1 fruit fly cellular context compared by ENCODE assay signal in the genomic region with DNA sequence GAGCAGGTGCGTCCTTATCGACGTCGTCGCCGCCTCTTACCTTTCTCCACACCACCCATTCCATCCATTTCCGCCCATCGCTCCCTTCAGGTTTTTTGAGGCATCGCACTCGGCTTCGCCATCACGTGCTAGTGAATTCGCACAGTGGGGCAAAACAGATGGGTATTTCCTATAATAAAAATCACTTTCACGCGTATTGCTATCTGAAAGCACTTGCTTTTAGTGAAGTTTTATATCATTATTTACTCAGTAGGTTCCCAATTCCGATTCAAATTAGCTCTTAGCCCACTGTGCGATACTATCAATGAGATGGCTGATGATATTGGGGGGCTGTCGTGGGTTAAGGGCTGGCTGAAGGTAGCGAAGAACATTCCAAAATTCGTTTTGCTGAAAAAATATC.
TF ChIP-seq lines count a peak whose summit lies in the region.

No protein-coding gene starts in this region.

TF ChIP-seq in whole organism, embryonic, 481 proteins besides CTCF, POLR2A, EP300 and RAD21 (continued from another document and continues in another):
- peak; percentile 75 for TF ChIP-seq CG6689 (GFP tag; IDR thresholded peaks at IDR 0.05; lab: Robert Waterston, UW)
- peak; percentile 78 for TF ChIP-seq CG32532 (GFP tag; IDR thresholded peaks at IDR 0.05; lab: Robert Waterston, UW)
- peak; percentile 69 for TF ChIP-seq Gug (GFP tag; IDR thresholded peaks at IDR 0.05; lab: Robert Waterston, UW)
- TF ChIP-seq seq (GFP tag; IDR thresholded peaks at IDR 0.05; lab: Robert Waterston, UW) = 0 out of 2 replicates have a peak, but pooled peaks have one; percentile 32
- TF ChIP-seq NC2α (GFP tag; optimal IDR thresholded peaks at IDR 0.05; lab: Kevin White, UChicago) = peak; percentile 9
- no peak for TF ChIP-seq CG7271 (tag; optimal IDR thresholded peaks at IDR 0.05; lab: Kevin White, UChicago)
- peak; percentile 60 for TF ChIP-seq NfI (GFP tag; optimal IDR thresholded peaks at IDR 0.05; lab: Kevin White, UChicago)
- no peak for TF ChIP-seq vnd (GFP tag; IDR thresholded peaks at IDR 0.05; lab: Robert Waterston, UW; ENCODE audit: partially characterized antibody)
- no peak for TF ChIP-seq sc (optimal IDR thresholded peaks at IDR 0.05; lab: Kevin White, UChicago)
- TF ChIP-seq sc (GFP tag; optimal IDR thresholded peaks at IDR 0.05; lab: Kevin White, UChicago) = no peak
- no peak for TF ChIP-seq CG12236 (GFP tag; optimal IDR thresholded peaks at IDR 0.05; lab: Kevin White, UChicago)
- TF ChIP-seq Lpt (GFP tag; optimal IDR thresholded peaks at IDR 0.05; lab: Kevin White, UChicago) = no peak
- no peak for TF ChIP-seq dan (GFP tag; IDR thresholded peaks at IDR 0.05; lab: Robert Waterston, UW)
- TF ChIP-seq CG10654 (GFP tag; optimal IDR thresholded peaks at IDR 0.05; lab: Kevin White, UChicago) = peak; percentile 49
- TF ChIP-seq CG4328 (GFP tag; optimal IDR thresholded peaks at IDR 0.05; lab: Kevin White, UChicago) = no peak
- TF ChIP-seq cato (GFP tag; optimal IDR thresholded peaks at IDR 0.05; lab: Kevin White, UChicago; ENCODE audit: borderline replicate concordance) = no peak
- TF ChIP-seq pnt (GFP tag; optimal IDR thresholded peaks at IDR 0.05; lab: Kevin White, UChicago) = peak; percentile 37
- peak; percentile 5 for TF ChIP-seq maf-S (GFP tag; optimal IDR thresholded peaks at IDR 0.05; lab: Kevin White, UChicago)
- no peak for TF ChIP-seq PHDP (tag; optimal IDR thresholded peaks at IDR 0.05; lab: Kevin White, UChicago)
- TF ChIP-seq z (GFP tag; IDR thresholded peaks at IDR 0.05; lab: Robert Waterston, UW) = no peak
- peak; percentile 72 for TF ChIP-seq CG6813 (GFP tag; optimal IDR thresholded peaks at IDR 0.05; lab: Kevin White, UChicago)
- no peak for TF ChIP-seq Mad (GFP tag; optimal IDR thresholded peaks at IDR 0.05; lab: Kevin White, UChicago)
- TF ChIP-seq chinmo (GFP tag; IDR thresholded peaks at IDR 0.05; lab: Robert Waterston, UW; ENCODE audit: partially characterized antibody) = no peak
- TF ChIP-seq CG14014 (GFP tag; IDR thresholded peaks at IDR 0.05; lab: Robert Waterston, UW) = peak; percentile 70
- TF ChIP-seq CG10462 (GFP tag; optimal IDR thresholded peaks at IDR 0.05; lab: Kevin White, UChicago) = peak; percentile 22
- TF ChIP-seq Adf1 (GFP tag; IDR thresholded peaks at IDR 0.05; lab: Robert Waterston, UW) = no peak
- TF ChIP-seq Sry-δ (GFP tag; optimal IDR thresholded peaks at IDR 0.05; lab: Kevin White, UChicago) = peak; percentile 28
- TF ChIP-seq CG13624 (GFP tag; optimal IDR thresholded peaks at IDR 0.05; lab: Kevin White, UChicago) = peak; percentile 20
- peak; percentile 57 for TF ChIP-seq Ptx1 (GFP tag; IDR thresholded peaks at IDR 0.05; lab: Robert Waterston, UW)
- TF ChIP-seq CG18011 (GFP tag; optimal IDR thresholded peaks at IDR 0.05; lab: Kevin White, UChicago) = no peak
- peak; percentile 36; the same call in 1 of the 2 replicates for TF ChIP-seq CG8765 (GFP tag; IDR thresholded peaks at IDR 0.05; lab: Robert Waterston, UW)
- peak in 1 of 2 experiments; percentile 33 for TF ChIP-seq Eip74EF (GFP tag; optimal IDR thresholded peaks at IDR 0.05; lab: Kevin White, UChicago)
- no peak for TF ChIP-seq pzg (GFP tag; optimal IDR thresholded peaks at IDR 0.05; lab: Kevin White, UChicago)
- peak; percentile 73 for TF ChIP-seq ind (GFP tag; optimal IDR thresholded peaks at IDR 0.05; lab: Kevin White, UChicago)
- TF ChIP-seq Kr (GFP tag; optimal IDR thresholded peaks at IDR 0.05; lab: Kevin White, UChicago) = no peak
- no peak for TF ChIP-seq Dll (GFP tag; IDR thresholded peaks at IDR 0.05; lab: Robert Waterston, UW; ENCODE audit: partially characterized antibody)
- no peak for TF ChIP-seq Sry-β (GFP tag; optimal IDR thresholded peaks at IDR 0.05; lab: Kevin White, UChicago)
- TF ChIP-seq CG33557 (GFP tag; optimal IDR thresholded peaks at IDR 0.05; lab: Kevin White, UChicago) = no peak
- peak; percentile 52 for TF ChIP-seq chif (GFP tag; optimal IDR thresholded peaks at IDR 0.05; lab: Kevin White, UChicago)
- peak; percentile 57; the same call in 2 of the 3 replicates for TF ChIP-seq CG11695 (GFP tag; IDR thresholded peaks at IDR 0.05; lab: Robert Waterston, UW)
- no peak for TF ChIP-seq CG15073 (GFP tag; optimal IDR thresholded peaks at IDR 0.05; lab: Kevin White, UChicago)
- TF ChIP-seq Stat92E (GFP tag; optimal IDR thresholded peaks at IDR 0.05; lab: Kevin White, UChicago) = no peak
- TF ChIP-seq sima (GFP tag; optimal IDR thresholded peaks at IDR 0.05; lab: Kevin White, UChicago) = peak; percentile 6
- TF ChIP-seq CG32767 (GFP tag; IDR thresholded peaks at IDR 0.05; lab: Robert Waterston, UW) = peak; percentile 69; the same call in 1 of the 2 replicates
- TF ChIP-seq ac (GFP tag; optimal IDR thresholded peaks at IDR 0.05; lab: Kevin White, UChicago) = no peak
- TF ChIP-seq slou (GFP tag; optimal IDR thresholded peaks at IDR 0.05; lab: Kevin White, UChicago) = peak; percentile 51
- no peak for TF ChIP-seq Fer1 (GFP tag; optimal IDR thresholded peaks at IDR 0.05; lab: Kevin White, UChicago)
- TF ChIP-seq CG18262 (tag; optimal IDR thresholded peaks at IDR 0.05; lab: Kevin White, UChicago) = peak; percentile 59
- peak; percentile 78 for TF ChIP-seq slbo (GFP tag; IDR thresholded peaks at IDR 0.05; lab: Robert Waterston, UW)
- peak; percentile 74 for TF ChIP-seq CG7839 (tag; optimal IDR thresholded peaks at IDR 0.05; lab: Kevin White, UChicago)
- peak; percentile 28 for TF ChIP-seq HLH54F (GFP tag; optimal IDR thresholded peaks at IDR 0.05; lab: Kevin White, UChicago)
- no peak for TF ChIP-seq cad (GFP tag; optimal IDR thresholded peaks at IDR 0.05; lab: Kevin White, UChicago)
- TF ChIP-seq odd (GFP tag; optimal IDR thresholded peaks at IDR 0.05; lab: Kevin White, UChicago) = peak; percentile 40
- TF ChIP-seq CG4730 (GFP tag; IDR thresholded peaks at IDR 0.05; lab: Robert Waterston, UW) = peak; percentile 40; the same call in 1 of the 2 replicates
- TF ChIP-seq knrl (GFP tag; IDR thresholded peaks at IDR 0.05; lab: Robert Waterston, UW; ENCODE audit: partially characterized antibody) = no peak
- no peak for TF ChIP-seq nom (GFP tag; optimal IDR thresholded peaks at IDR 0.05; lab: Kevin White, UChicago)
- peak; percentile 25 for TF ChIP-seq CG5180 (GFP tag; optimal IDR thresholded peaks at IDR 0.05; lab: Kevin White, UChicago)
- no peak for TF ChIP-seq jigr1 (GFP tag; IDR thresholded peaks at IDR 0.05; lab: Robert Waterston, UW)
- 0 out of 2 replicates have a peak, but pooled peaks have one; percentile 34 for TF ChIP-seq CG11247 (GFP tag; IDR thresholded peaks at IDR 0.05; lab: Robert Waterston, UW)
- TF ChIP-seq tio (GFP tag; optimal IDR thresholded peaks at IDR 0.05; lab: Kevin White, UChicago) = no peak
- TF ChIP-seq CG1233 (GFP tag; optimal IDR thresholded peaks at IDR 0.05; lab: Kevin White, UChicago) = peak; percentile 67
- TF ChIP-seq CG6791 (GFP tag; IDR thresholded peaks at IDR 0.05; lab: Robert Waterston, UW; ENCODE audit: partially characterized antibody) = no peak
- TF ChIP-seq CG17328 (GFP tag; IDR thresholded peaks at IDR 0.05; lab: Robert Waterston, UW) = peak; percentile 77
- no peak for TF ChIP-seq Hmx (GFP tag; optimal IDR thresholded peaks at IDR 0.05; lab: Kevin White, UChicago)
- TF ChIP-seq HHEX (GFP tag; optimal IDR thresholded peaks at IDR 0.05; lab: Kevin White, UChicago) = peak; percentile 55
- TF ChIP-seq dmrt99B (tag; optimal IDR thresholded peaks at IDR 0.05; lab: Kevin White, UChicago) = peak; percentile 77
- TF ChIP-seq CG1647 (GFP tag; optimal IDR thresholded peaks at IDR 0.05; lab: Kevin White, UChicago) = peak; percentile 53
- TF ChIP-seq cas (GFP tag; IDR thresholded peaks at IDR 0.05; lab: Robert Waterston, UW) = no peak
- TF ChIP-seq Side (GFP tag; optimal IDR thresholded peaks at IDR 0.05; lab: Kevin White, UChicago) = peak; percentile 48
- no peak for TF ChIP-seq Med (GFP tag; lab: Kevin White, UChicago)
- peak; percentile 95 for TF ChIP-seq sens (GFP tag; lab: Kevin White, UChicago)
- no peak for TF ChIP-seq Dfd (GFP tag; optimal IDR thresholded peaks at IDR 0.05; lab: Kevin White, UChicago)
- no peak for TF ChIP-seq Mes4 (GFP tag; optimal IDR thresholded peaks at IDR 0.05; lab: Kevin White, UChicago)
- TF ChIP-seq CG15696 (tag; optimal IDR thresholded peaks at IDR 0.05; lab: Kevin White, UChicago) = no peak
- TF ChIP-seq ato (GFP tag; IDR thresholded peaks at IDR 0.05; lab: Robert Waterston, UW; ENCODE audit: partially characterized antibody) = no peak
- no peak for TF ChIP-seq D (optimal IDR thresholded peaks at IDR 0.05; lab: Kevin White, UChicago)
- peak; percentile 42 for TF ChIP-seq D (GFP tag; optimal IDR thresholded peaks at IDR 0.05; lab: Kevin White, UChicago)
- TF ChIP-seq H2.0 (GFP tag; IDR thresholded peaks at IDR 0.05; lab: Robert Waterston, UW) = peak; percentile 50; the same call in 1 of the 2 replicates
- 0 out of 2 replicates have a peak, but pooled peaks have one; percentile 33 for TF ChIP-seq ro (GFP tag; IDR thresholded peaks at IDR 0.05; lab: Robert Waterston, UW)
- TF ChIP-seq Bgb (GFP tag; IDR thresholded peaks at IDR 0.05; lab: Robert Waterston, UW; ENCODE audit: partially characterized antibody) = no peak
- TF ChIP-seq CG4282 (GFP tag; optimal IDR thresholded peaks at IDR 0.05; lab: Kevin White, UChicago) = no peak
- TF ChIP-seq salm (tag; optimal IDR thresholded peaks at IDR 0.05; lab: Kevin White, UChicago) = no peak
- no peak for TF ChIP-seq D19A (tag; optimal IDR thresholded peaks at IDR 0.05; lab: Kevin White, UChicago)
- TF ChIP-seq ap (GFP tag; IDR thresholded peaks at IDR 0.05; lab: Robert Waterston, UW) = peak; percentile 72
- peak; percentile 59 for TF ChIP-seq CG10979 (tag; optimal IDR thresholded peaks at IDR 0.05; lab: Kevin White, UChicago)
- peak; percentile 46 for TF ChIP-seq abd-A (tag; optimal IDR thresholded peaks at IDR 0.05; lab: Kevin White, UChicago)
- peak; percentile 53; the same call in 2 of the 3 replicates for TF ChIP-seq B-H1 (GFP tag; IDR thresholded peaks at IDR 0.05; lab: Robert Waterston, UW)
- peak; percentile 62 for TF ChIP-seq Xbp1 (GFP tag; optimal IDR thresholded peaks at IDR 0.05; lab: Kevin White, UChicago)
- no peak for TF ChIP-seq lbe (GFP tag; optimal IDR thresholded peaks at IDR 0.05; lab: Kevin White, UChicago)
- TF ChIP-seq al (GFP tag; IDR thresholded peaks at IDR 0.05; lab: Robert Waterston, UW) = 0 out of 2 replicates have a peak, but pooled peaks have one; percentile 27
- no peak for TF ChIP-seq hth (optimal IDR thresholded peaks at IDR 0.05; lab: Kevin White, UChicago)
- TF ChIP-seq insv (GFP tag; optimal IDR thresholded peaks at IDR 0.05; lab: Kevin White, UChicago) = no peak
- TF ChIP-seq Bteb2 (GFP tag; optimal IDR thresholded peaks at IDR 0.05; lab: Kevin White, UChicago) = no peak
- peak; percentile 49 for TF ChIP-seq chn (GFP tag; optimal IDR thresholded peaks at IDR 0.05; lab: Kevin White, UChicago)
- no peak for TF ChIP-seq D19B (GFP tag; optimal IDR thresholded peaks at IDR 0.05; lab: Kevin White, UChicago)
- no peak for TF ChIP-seq kni (GFP tag; optimal IDR thresholded peaks at IDR 0.05; lab: Kevin White, UChicago)
- no peak for TF ChIP-seq B-H2 (GFP tag; optimal IDR thresholded peaks at IDR 0.05; lab: Kevin White, UChicago)
- peak; percentile 2 for TF ChIP-seq Nf-YB (GFP tag; optimal IDR thresholded peaks at IDR 0.05; lab: Kevin White, UChicago)
- peak; percentile 14 for TF ChIP-seq schlank (tag; optimal IDR thresholded peaks at IDR 0.05; lab: Kevin White, UChicago)
- TF ChIP-seq wek (GFP tag; optimal IDR thresholded peaks at IDR 0.05; lab: Kevin White, UChicago) = peak; percentile 13
- TF ChIP-seq Meics (GFP tag; optimal IDR thresholded peaks at IDR 0.05; lab: Kevin White, UChicago) = peak; percentile 68
- peak; percentile 49; the same call in 1 of the 2 replicates for TF ChIP-seq sens-2 (GFP tag; IDR thresholded peaks at IDR 0.05; lab: Robert Waterston, UW)
- TF ChIP-seq Dref (GFP tag; IDR thresholded peaks at IDR 0.05; lab: Robert Waterston, UW) = no peak
- TF ChIP-seq CG12155 (GFP tag; optimal IDR thresholded peaks at IDR 0.05; lab: Kevin White, UChicago) = peak; percentile 6
- TF ChIP-seq grn (GFP tag; optimal IDR thresholded peaks at IDR 0.05; lab: Kevin White, UChicago) = peak; percentile 49
- TF ChIP-seq az2 (GFP tag; optimal IDR thresholded peaks at IDR 0.05; lab: Kevin White, UChicago) = peak; percentile 54
- TF ChIP-seq CG6254 (GFP tag; optimal IDR thresholded peaks at IDR 0.05; lab: Kevin White, UChicago) = peak; percentile 30
- TF ChIP-seq CG17361 (GFP tag; IDR thresholded peaks at IDR 0.05; lab: Robert Waterston, UW) = no peak; the same call in 2 of the 3 replicates
- TF ChIP-seq klu (GFP tag; IDR thresholded peaks at IDR 0.05; lab: Robert Waterston, UW) = 0 out of 2 replicates have a peak, but pooled peaks have one; percentile 33
- TF ChIP-seq CG13894 (tag; optimal IDR thresholded peaks at IDR 0.05; lab: Kevin White, UChicago) = peak; percentile 58
- TF ChIP-seq NC2β (GFP tag; optimal IDR thresholded peaks at IDR 0.05; lab: Kevin White, UChicago) = peak; percentile 57
- TF ChIP-seq hkb (optimal IDR thresholded peaks at IDR 0.05; lab: Kevin White, UChicago) = no peak
- peak; percentile 77 for TF ChIP-seq hkb (GFP tag; IDR thresholded peaks at IDR 0.05; lab: Robert Waterston, UW)
- TF ChIP-seq CG16863 (GFP tag; optimal IDR thresholded peaks at IDR 0.05; lab: Kevin White, UChicago) = peak; percentile 56
- TF ChIP-seq pita (GFP tag; optimal IDR thresholded peaks at IDR 0.05; lab: Kevin White, UChicago) = no peak
- no peak for TF ChIP-seq Sin3A (optimal IDR thresholded peaks at IDR 0.05; lab: Kevin White, UChicago)
- peak; percentile 12 for TF ChIP-seq CG1529 (GFP tag; optimal IDR thresholded peaks at IDR 0.05; lab: Kevin White, UChicago)
- TF ChIP-seq nmo (GFP tag; optimal IDR thresholded peaks at IDR 0.05; lab: Kevin White, UChicago) = peak; percentile 66
- peak; percentile 75 for TF ChIP-seq CG2678 (tag; optimal IDR thresholded peaks at IDR 0.05; lab: Kevin White, UChicago)
- no peak for TF ChIP-seq CG17912 (GFP tag; optimal IDR thresholded peaks at IDR 0.05; lab: Kevin White, UChicago)
- TF ChIP-seq CG8388 (GFP tag; optimal IDR thresholded peaks at IDR 0.05; lab: Kevin White, UChicago) = peak; percentile 48
- TF ChIP-seq CG32772 (GFP tag; IDR thresholded peaks at IDR 0.05; lab: Robert Waterston, UW) = peak; percentile 75
- peak; percentile 61 for TF ChIP-seq Hsf (GFP tag; optimal IDR thresholded peaks at IDR 0.05; lab: Kevin White, UChicago)
- TF ChIP-seq exex (tag; optimal IDR thresholded peaks at IDR 0.05; lab: Kevin White, UChicago) = no peak
- TF ChIP-seq pros (GFP tag; optimal IDR thresholded peaks at IDR 0.05; lab: Kevin White, UChicago) = no peak
- peak; percentile 17 for TF ChIP-seq CG12299 (tag; optimal IDR thresholded peaks at IDR 0.05; lab: Kevin White, UChicago)
